Fruit fly (Drosophila melanogaster): Measurements from ENCODE around the gene CG42369.

DNA sequence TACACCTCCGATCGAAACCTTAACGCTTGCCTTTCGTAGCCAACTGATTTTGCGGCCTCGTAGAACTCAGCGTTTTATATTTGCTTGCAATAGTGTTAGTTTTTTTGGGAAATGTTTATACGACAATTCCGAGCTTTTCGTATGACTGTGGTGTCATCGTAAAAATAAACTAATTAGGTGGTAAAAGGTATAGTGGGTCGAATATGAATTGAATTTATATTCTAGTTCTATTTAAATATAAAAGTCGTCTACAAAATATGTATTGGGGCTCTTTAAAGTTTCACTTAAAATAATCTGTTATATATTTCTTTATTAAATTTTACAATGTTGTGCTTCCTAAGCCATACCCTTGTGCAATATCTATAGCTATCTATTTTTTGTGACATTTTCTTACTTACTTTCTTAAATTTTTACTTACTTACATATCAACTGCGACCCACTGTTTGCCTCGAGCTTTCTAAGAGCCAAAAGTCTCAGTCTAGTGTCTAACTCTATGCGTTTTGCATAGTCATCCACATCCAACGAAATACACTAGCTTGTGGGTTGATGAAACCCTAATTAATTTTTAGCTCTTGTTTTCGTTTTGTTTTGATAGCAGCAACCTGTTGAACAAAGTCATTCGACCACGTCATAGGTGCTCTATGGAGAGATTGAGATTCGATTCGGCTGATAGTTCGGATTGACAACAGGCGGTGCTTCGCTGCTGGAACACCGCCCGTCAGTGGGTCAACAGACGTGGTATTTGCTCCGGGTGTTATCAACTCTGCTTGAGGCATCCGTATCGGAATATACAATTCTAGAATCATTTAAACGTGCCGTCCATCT is 45.9 kb downstream of the CG42369 start, which contains the start of gene CG9498:
- TF ChIP-seq pan (optimal IDR thresholded peaks at IDR 0.05) (no peak), EcR (GFP tag; optimal IDR thresholded peaks at IDR 0.05) (no peak), psq (optimal IDR thresholded peaks at IDR 0.05) (no peak), CG8478 (optimal IDR thresholded peaks at IDR 0.05) (no peak), Dll (optimal IDR thresholded peaks at IDR 0.05) (no peak)

Measured in whole organism.